Worm (Caenorhabditis elegans): ENCODE measurements around the gene catp-2.

catp-2 gene

ce11 chrV:4913853-4914252 is 20.7 kb upstream of the catp-2 start:
- TF ChIP-seq dao-5 (tag; optimal IDR thresholded peaks at IDR 0.05) (no peak), W03F9.2 (tag; optimal IDR thresholded peaks at IDR 0.05) (no peak), him-1 (tag; optimal IDR thresholded peaks at IDR 0.05) (no peak)

ce11 chrV:4914879-4915278 is 19.6 kb upstream of the catp-2 start, which contains the start of gene H23N18.6:
Gene H23N18.6 (minus strand): TSS chrV:4915079.
- TF ChIP-seq W03F9.2 (tag; optimal IDR thresholded peaks at IDR 0.05), result no peak
- TF ChIP-seq him-1 (tag; optimal IDR thresholded peaks at IDR 0.05), result no peak
- TF ChIP-seq dao-5 (tag; optimal IDR thresholded peaks at IDR 0.05), result no peak

- TF ChIP-seq dao-5 (tag; optimal IDR thresholded peaks at IDR 0.05) (no peak), W03F9.2 (tag; optimal IDR thresholded peaks at IDR 0.05) (no peak), him-1 (tag; optimal IDR thresholded peaks at IDR 0.05) (no peak)
These were observed 16.3 kb upstream of the catp-2 start, which contains the start of gene C02E7.7 for ce11 chrV:4918091-4918624. Gene C02E7.7 (minus strand): TSS chrV:4918574.

ce11 chrV:4918664-4919257 is 15.7 kb upstream of the catp-2 start, which contains the start of gene C02E7.6:
Gene C02E7.6 (plus strand): TSS chrV:4919207.
- TF ChIP-seq W03F9.2 (tag; optimal IDR thresholded peaks at IDR 0.05) (no peak), dao-5 (tag; optimal IDR thresholded peaks at IDR 0.05) (no peak), him-1 (tag; optimal IDR thresholded peaks at IDR 0.05) (no peak)

- no peak for TF ChIP-seq him-1 (tag; optimal IDR thresholded peaks at IDR 0.05)
- no peak for TF ChIP-seq dao-5 (tag; optimal IDR thresholded peaks at IDR 0.05)
- no peak for TF ChIP-seq W03F9.2 (tag; optimal IDR thresholded peaks at IDR 0.05)
These were observed 13.8 kb upstream of the catp-2 start, which contains the start of the genes C02E7.8 and srh-23 for ce11 chrV:4920690-4921152. Gene C02E7.8 (minus strand): TSS chrV:4920790. Gene srh-23 (plus strand): TSS chrV:4921102.

ce11 chrV:4922024-4922423 is 12.5 kb upstream of the catp-2 start, which contains the start of gene srh-22:
Gene srh-22 (plus strand): TSS chrV:4922324.
- no peak for TF ChIP-seq dao-5 (tag; optimal IDR thresholded peaks at IDR 0.05)
- no peak for TF ChIP-seq W03F9.2 (tag; optimal IDR thresholded peaks at IDR 0.05)
- no peak for TF ChIP-seq him-1 (tag; optimal IDR thresholded peaks at IDR 0.05)

- TF ChIP-seq W03F9.2 (tag; optimal IDR thresholded peaks at IDR 0.05) (no peak), dao-5 (tag; optimal IDR thresholded peaks at IDR 0.05) (no peak)
These were observed 9.9 kb upstream of the catp-2 start, which contains the start of gene srh-20 for ce11 chrV:4924618-4925017. Gene srh-20 (plus strand): TSS chrV:4924918.

- no peak for TF ChIP-seq dao-5 (tag; optimal IDR thresholded peaks at IDR 0.05)
- no peak for TF ChIP-seq W03F9.2 (tag; optimal IDR thresholded peaks at IDR 0.05)
- no peak for TF ChIP-seq him-1 (tag; optimal IDR thresholded peaks at IDR 0.05)
These were observed 8.1 kb upstream of the catp-2 start, which contains the start of gene srh-21 for ce11 chrV:4926371-4926770. Gene srh-21 (plus strand): TSS chrV:4926671.

ce11 chrV:4929842-4930241 is 4.7 kb upstream of the catp-2 start, which contains the start of gene str-205:
Gene str-205 (minus strand): TSS chrV:4929942.
- TF ChIP-seq dao-5 (tag; optimal IDR thresholded peaks at IDR 0.05), result no peak
- TF ChIP-seq him-1 (tag; optimal IDR thresholded peaks at IDR 0.05), result no peak
- no peak for TF ChIP-seq W03F9.2 (tag; optimal IDR thresholded peaks at IDR 0.05)

ce11 chrV:4932814-4933213 is 1.7 kb upstream of the catp-2 start, which contains the start of gene C02E7.10:
Gene C02E7.10 (minus strand): TSS chrV:4933045.
- TF ChIP-seq dao-5 (tag; optimal IDR thresholded peaks at IDR 0.05) (no peak), W03F9.2 (tag; optimal IDR thresholded peaks at IDR 0.05) (no peak), him-1 (tag; optimal IDR thresholded peaks at IDR 0.05) (no peak)

ce11 chrV:4933268-4933667 is 1.2 kb upstream of the catp-2 start:
- TF ChIP-seq dao-5 (tag; optimal IDR thresholded peaks at IDR 0.05), result no peak

- TF ChIP-seq him-1 (tag; optimal IDR thresholded peaks at IDR 0.05) (no peak), dao-5 (tag; optimal IDR thresholded peaks at IDR 0.05) (no peak), W03F9.2 (tag; optimal IDR thresholded peaks at IDR 0.05) (no peak)
These were observed 590 bp downstream of the catp-2 start for ce11 chrV:4935096-4935495.

ce11 chrV:4937337-4937736 is 2.8 kb downstream of the catp-2 start:
- no peak for TF ChIP-seq him-1 (tag; optimal IDR thresholded peaks at IDR 0.05)
- no peak for TF ChIP-seq dao-5 (tag; optimal IDR thresholded peaks at IDR 0.05)
- TF ChIP-seq W03F9.2 (tag; optimal IDR thresholded peaks at IDR 0.05), result no peak

- TF ChIP-seq W03F9.2 (tag; optimal IDR thresholded peaks at IDR 0.05) (no peak), him-1 (tag; optimal IDR thresholded peaks at IDR 0.05) (no peak), dao-5 (tag; optimal IDR thresholded peaks at IDR 0.05) (no peak)
These were observed 9.7 kb downstream of the catp-2 start, which contains the start of gene str-211 for ce11 chrV:4944219-4944618. Gene str-211 (minus strand): TSS chrV:4944319.

Measured in whole organism, L4/young adult.